Fruit fly (Drosophila melanogaster): ENCODE data around the gene velo.
A peak's percentile ranks its signal among the peaks of the same experiment; 100 is the strongest.

The velo gene

dm6 chr3L:6771851-6772250 lies 19.3 kb upstream of the velo start:
- TF ChIP-seq h (optimal IDR thresholded peaks at IDR 0.05) (no peak), insv (optimal IDR thresholded peaks at IDR 0.05) (no peak), psq (optimal IDR thresholded peaks at IDR 0.05) (no peak), ttk (optimal IDR thresholded peaks at IDR 0.05) (no peak), Sin3A (optimal IDR thresholded peaks at IDR 0.05) (no peak), Myc (optimal IDR thresholded peaks at IDR 0.05) (no peak)

DNA sequence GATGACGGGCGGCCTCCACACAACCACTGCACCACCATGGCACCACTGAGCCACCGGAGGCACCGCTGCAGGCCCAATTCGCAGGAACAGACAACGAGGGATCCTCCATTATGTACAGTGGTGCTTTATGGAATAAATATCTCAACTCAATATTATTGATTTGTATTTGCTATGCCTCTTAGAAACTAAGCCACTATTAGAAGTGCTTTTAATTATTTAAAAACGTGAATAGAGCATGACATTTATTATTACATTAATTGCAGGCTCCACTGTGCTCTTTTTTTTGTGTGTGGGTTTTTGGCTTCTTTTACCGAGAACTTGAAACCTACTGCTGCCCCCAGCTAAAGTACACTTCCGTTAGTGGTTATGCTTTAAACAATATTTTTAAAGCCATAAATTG lies 18.7 kb upstream of the velo start:
- TF ChIP-seq Myc (optimal IDR thresholded peaks at IDR 0.05) (no peak), psq (optimal IDR thresholded peaks at IDR 0.05) (no peak), Sin3A (optimal IDR thresholded peaks at IDR 0.05) (no peak), ttk (optimal IDR thresholded peaks at IDR 0.05) (no peak), insv (optimal IDR thresholded peaks at IDR 0.05) (no peak), h (optimal IDR thresholded peaks at IDR 0.05) (no peak)

DNA sequence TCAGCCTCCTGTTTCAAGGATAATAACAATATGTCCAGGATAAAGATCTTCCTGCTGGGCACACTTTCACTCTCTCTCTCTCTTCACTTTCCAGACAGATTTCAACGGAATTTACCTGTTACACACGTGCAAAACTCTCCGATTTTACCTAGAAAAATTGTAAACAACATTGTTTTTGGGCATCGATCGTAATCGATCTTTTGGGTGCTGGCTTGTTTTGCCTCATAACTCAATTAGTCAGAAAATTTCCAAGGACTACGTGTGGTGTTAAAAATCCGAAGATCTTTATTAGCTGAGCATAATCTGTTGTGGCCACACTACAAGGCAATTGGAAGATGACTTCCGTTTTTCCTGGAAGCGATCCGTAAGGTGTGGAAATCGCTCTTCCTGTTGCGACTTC lies 14.6 kb upstream of the velo start:
- TF ChIP-seq ttk (optimal IDR thresholded peaks at IDR 0.05) = no peak
- TF ChIP-seq psq (optimal IDR thresholded peaks at IDR 0.05) = no peak
- TF ChIP-seq insv (optimal IDR thresholded peaks at IDR 0.05) = no peak
- TF ChIP-seq Sin3A (optimal IDR thresholded peaks at IDR 0.05) = no peak
- no peak for TF ChIP-seq Myc (optimal IDR thresholded peaks at IDR 0.05)

- TF ChIP-seq Myc (optimal IDR thresholded peaks at IDR 0.05) (no peak), Sin3A (optimal IDR thresholded peaks at IDR 0.05) (no peak), psq (optimal IDR thresholded peaks at IDR 0.05) (no peak), ttk (optimal IDR thresholded peaks at IDR 0.05) (no peak), insv (optimal IDR thresholded peaks at IDR 0.05) (no peak), h (optimal IDR thresholded peaks at IDR 0.05) (no peak)
Measured at dm6 chr3L:6764535-6765187, 12.1 kb upstream of the velo start.

DNA sequence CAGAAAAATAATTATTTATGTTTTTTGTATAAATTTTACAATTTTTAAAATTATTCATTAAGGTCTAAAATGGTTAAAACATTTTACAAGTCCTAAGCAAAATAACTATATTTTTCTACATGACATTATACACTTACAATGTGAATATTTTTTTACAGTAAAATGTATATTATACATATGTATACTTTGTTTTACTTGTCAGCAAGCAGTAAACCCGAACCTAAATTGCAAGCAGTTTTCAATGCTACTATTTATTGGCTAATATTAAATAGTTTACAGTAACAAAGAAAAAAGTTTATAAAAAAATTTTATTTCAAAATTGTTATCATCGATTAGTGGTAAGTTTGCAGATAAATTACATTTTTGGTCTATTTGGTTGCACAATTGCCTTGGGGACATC lies 11.3 kb upstream of the velo start:
- TF ChIP-seq insv (optimal IDR thresholded peaks at IDR 0.05) (no peak), Myc (optimal IDR thresholded peaks at IDR 0.05) (no peak), Sin3A (optimal IDR thresholded peaks at IDR 0.05) (no peak), ttk (optimal IDR thresholded peaks at IDR 0.05) (no peak), h (optimal IDR thresholded peaks at IDR 0.05) (no peak), psq (optimal IDR thresholded peaks at IDR 0.05) (no peak)

DNA sequence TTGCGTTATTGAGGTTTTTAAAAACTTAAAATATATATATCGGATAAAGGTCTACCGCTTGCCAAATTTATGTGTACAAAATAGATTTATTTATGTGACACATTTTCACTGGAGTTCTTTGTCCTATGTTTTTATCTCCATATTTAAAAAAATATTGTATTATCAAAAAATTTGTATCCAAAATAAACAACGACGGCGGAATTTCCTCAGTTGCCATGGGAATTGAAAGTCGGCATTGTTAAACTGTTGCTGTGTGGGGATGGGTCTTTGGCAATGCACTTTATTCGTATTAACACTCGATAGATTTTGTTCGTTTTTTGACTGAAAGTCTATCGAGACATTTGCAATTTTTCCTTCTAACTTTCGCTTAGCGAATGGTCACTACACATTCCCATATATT lies 10.6 kb upstream of the velo start, which contains the start of gene Rsph3:
Gene Rsph3, minus strand, starts transcription at position 101 of the 400 bp plus-strand sequence.
- TF ChIP-seq Sin3A (optimal IDR thresholded peaks at IDR 0.05) (no peak), psq (optimal IDR thresholded peaks at IDR 0.05) (no peak), Myc (optimal IDR thresholded peaks at IDR 0.05) (no peak), h (optimal IDR thresholded peaks at IDR 0.05) (no peak), insv (optimal IDR thresholded peaks at IDR 0.05) (no peak), ttk (optimal IDR thresholded peaks at IDR 0.05) (no peak)

DNA sequence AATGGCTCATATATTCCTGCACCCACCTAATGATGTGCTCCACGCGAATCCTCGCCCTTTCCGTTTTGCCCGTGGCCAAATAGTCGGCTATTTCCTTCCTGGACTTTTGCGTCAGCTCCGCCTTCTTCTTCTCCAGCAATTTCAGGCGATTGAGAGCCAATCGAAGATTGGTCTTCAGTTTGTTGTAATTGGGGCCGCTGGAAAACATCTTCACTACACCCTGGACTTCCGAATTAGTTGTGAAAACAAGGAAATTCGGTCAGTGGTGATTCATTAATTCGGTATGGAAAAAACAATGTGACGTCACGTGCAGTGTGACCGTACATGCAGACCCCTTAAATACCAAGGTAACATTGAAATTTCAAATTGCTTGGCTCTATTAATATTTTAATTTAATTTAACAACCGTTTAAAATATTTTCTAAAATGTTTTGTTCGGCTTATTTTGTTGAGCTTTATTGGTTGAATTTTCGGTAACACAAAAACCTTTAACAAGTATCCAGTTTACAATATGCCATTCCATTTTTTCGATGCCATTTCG lies 3.7 kb upstream of the velo start, which contains the start of gene Ist1:
Gene Ist1, minus strand, starts transcription at position 301 of the 540 bp plus-strand sequence.
- TF ChIP-seq ttk (optimal IDR thresholded peaks at IDR 0.05) = no peak
- TF ChIP-seq Sin3A (optimal IDR thresholded peaks at IDR 0.05) = no peak
- no peak for TF ChIP-seq Myc (optimal IDR thresholded peaks at IDR 0.05)
- no peak for TF ChIP-seq insv (optimal IDR thresholded peaks at IDR 0.05)
- TF ChIP-seq h (optimal IDR thresholded peaks at IDR 0.05) = no peak
- no peak for TF ChIP-seq psq (optimal IDR thresholded peaks at IDR 0.05)

DNA sequence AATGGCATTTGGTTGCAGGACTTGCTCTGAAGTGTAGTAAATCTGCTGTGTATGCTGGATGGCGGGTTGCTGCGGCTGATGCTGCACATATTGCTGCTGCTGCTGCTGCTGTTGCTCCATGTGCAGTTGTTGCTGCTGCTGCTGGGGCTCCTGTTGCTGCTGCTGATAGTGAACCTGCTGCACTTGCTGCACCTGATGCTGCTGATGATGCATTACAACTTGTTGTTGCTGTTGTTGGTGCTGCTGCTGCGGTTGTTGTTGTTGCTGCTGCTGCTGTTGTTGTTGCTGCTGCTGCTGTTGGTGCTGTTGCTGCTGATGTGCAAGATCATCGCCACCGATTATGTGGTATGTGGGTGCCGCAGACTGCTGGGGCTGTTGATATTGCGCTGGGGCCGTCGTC lies 1.7 kb downstream of the velo start:
- no peak for TF ChIP-seq insv (optimal IDR thresholded peaks at IDR 0.05)
- no peak for TF ChIP-seq Myc (optimal IDR thresholded peaks at IDR 0.05)

dm6 chr3L:6747127-6747526 lies 5.4 kb downstream of the velo start:
- TF ChIP-seq h (optimal IDR thresholded peaks at IDR 0.05) = no peak
- no peak for TF ChIP-seq Sin3A (optimal IDR thresholded peaks at IDR 0.05)
- TF ChIP-seq Myc (optimal IDR thresholded peaks at IDR 0.05) = no peak
- no peak for TF ChIP-seq insv (optimal IDR thresholded peaks at IDR 0.05)
- TF ChIP-seq ttk (optimal IDR thresholded peaks at IDR 0.05) = no peak
- TF ChIP-seq psq (optimal IDR thresholded peaks at IDR 0.05) = no peak

DNA sequence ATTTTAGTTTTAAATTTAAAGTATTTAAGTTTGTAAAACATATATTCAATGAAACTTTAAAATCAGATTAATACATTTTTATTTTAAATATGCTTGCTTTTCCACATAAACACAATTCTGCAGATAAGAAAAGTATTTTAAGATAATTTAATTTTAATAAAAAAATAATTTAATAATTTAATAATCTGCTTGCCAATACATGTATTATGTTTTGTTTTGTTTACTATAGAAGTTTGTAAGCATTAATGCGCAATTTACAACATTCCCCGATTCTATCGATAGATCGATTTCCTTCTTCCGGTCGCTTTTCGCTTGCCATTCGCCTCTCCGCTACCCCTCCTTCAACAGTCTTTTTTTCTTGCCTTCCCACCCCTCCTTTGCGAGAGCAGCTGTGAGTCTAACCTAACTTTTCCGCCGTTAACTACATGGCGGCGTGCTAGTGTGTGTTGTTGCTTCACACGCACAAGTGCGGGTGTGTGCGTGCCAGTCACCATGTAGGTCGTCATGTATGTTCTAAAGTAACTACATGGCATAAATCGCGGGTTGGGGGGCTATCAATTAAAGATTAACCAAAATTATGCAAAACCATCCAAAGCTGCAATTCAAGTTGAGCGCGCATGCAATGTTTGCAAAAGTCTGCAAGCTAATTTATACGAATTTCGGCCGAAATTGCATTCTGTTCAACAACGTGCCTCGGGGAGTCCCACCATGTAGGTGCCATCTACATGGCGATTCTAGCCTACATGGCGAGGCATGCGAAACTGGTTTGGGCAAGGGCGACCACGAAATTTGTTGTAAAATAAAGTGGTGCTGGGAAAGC lies 9.0 kb downstream of the velo start:
- TF ChIP-seq ttk (optimal IDR thresholded peaks at IDR 0.05) (no peak), psq (optimal IDR thresholded peaks at IDR 0.05) (peak; percentile 24), insv (optimal IDR thresholded peaks at IDR 0.05) (no peak), Sin3A (optimal IDR thresholded peaks at IDR 0.05) (no peak), Myc (optimal IDR thresholded peaks at IDR 0.05) (no peak)

dm6 chr3L:6742974-6743345 lies 9.6 kb downstream of the velo start, which contains the start of gene dikar:
dikar (minus strand) TSS chr3L:6743164.
- TF ChIP-seq Myc (optimal IDR thresholded peaks at IDR 0.05) = no peak
- TF ChIP-seq insv (optimal IDR thresholded peaks at IDR 0.05) = no peak
- no peak for TF ChIP-seq Sin3A (optimal IDR thresholded peaks at IDR 0.05)
- TF ChIP-seq ttk (optimal IDR thresholded peaks at IDR 0.05) = no peak
- no peak for TF ChIP-seq psq (optimal IDR thresholded peaks at IDR 0.05)
- no peak for TF ChIP-seq h (optimal IDR thresholded peaks at IDR 0.05)

- peak; percentile 22 for TF ChIP-seq psq (optimal IDR thresholded peaks at IDR 0.05)
- TF ChIP-seq ttk (optimal IDR thresholded peaks at IDR 0.05) = no peak
Measured at dm6 chr3L:6742110-6742718, 10.3 kb downstream of the velo start.
